Worm (Caenorhabditis elegans) whole organism, L1 larva: Measurements from ENCODE around the gene pigc-1.
A peak's percentile ranks its signal among the peaks of the same experiment; 100 is the strongest.
"Not testable (repeated sequence)": the region's sequence is repeated elsewhere in the genome, so short reads cannot be mapped to it uniquely, and the experiment has no call there.

ENCODE experiments used
- F16B12.6 ChIP-seq: fragments of 150-350 bp; optimal IDR thresholded peaks from 2 replicates; lab custom pipeline; 2014; ENCODE audit warnings: missing biosample characterization, missing genetic modification characterization
- alr-1 ChIP-seq: fragments of 200-800 bp; sonication (Bioruptor generic); optimal IDR thresholded peaks from 2 replicates; lab custom pipeline; 2018; ENCODE audit warnings: borderline replicate concordance, mild to moderate bottlenecking, missing genetic modification characterization, missing compliant biosample characterization
- aly-2 ChIP-seq: fragments of 150-350 bp; optimal IDR thresholded peaks from 2 replicates; lab custom pipeline; 2014; ENCODE audit warnings: missing biosample characterization, missing genetic modification characterization
- ceh-8 ChIP-seq: fragments of 200-800 bp; sonication (Bioruptor generic); optimal IDR thresholded peaks from 2 replicates; lab custom pipeline; 2018; ENCODE audit warnings: mild to moderate bottlenecking, missing genetic modification characterization, moderate library complexity, missing compliant biosample characterization
- ceh-82 ChIP-seq, 3 experiments: fragments of 150-350 bp in 1 of 3; sonication (generic microtip) in 2 of 3; optimal IDR thresholded peaks; 2 replicates each; lab custom pipeline; 2014 to 2017; ENCODE audit warnings: missing biosample characterization in 3 of 3, missing genetic modification characterization in 3 of 3
- ceh-88 ChIP-seq: fragments of 200-800 bp; sonication (Bioruptor generic); IDR thresholded peaks from 2 replicates; pipeline ENCODE4 v1.3.6; 2022; ENCODE audit warnings: missing genetic modification characterization, missing compliant biosample characterization
- ces-1 ChIP-seq: fragments of 150-350 bp; optimal IDR thresholded peaks from 2 replicates; lab custom pipeline; 2014; ENCODE audit warnings: missing biosample characterization, missing genetic modification reagents, missing genetic modification characterization
- dpl-1 ChIP-seq, 3 experiments: fragments of 150-350 bp in 2 of 3; sonication (generic microtip) in 1 of 3; optimal IDR thresholded peaks; 2 replicates each; lab custom pipeline; 2014 to 2017; ENCODE audit warnings: missing biosample characterization in 3 of 3, missing genetic modification characterization in 3 of 3, missing genetic modification reagents in 3 of 3
- dsc-1 ChIP-seq: sonication (generic microtip); optimal IDR thresholded peaks from 2 replicates; lab custom pipeline; 2016; ENCODE audit warnings: mild to moderate bottlenecking, missing genetic modification characterization, missing compliant biosample characterization
- efl-1 ChIP-seq, 4 experiments: fragments of 150-350 bp; optimal IDR thresholded peaks in 3 of 4; peaks in 1 of 4; 1 replicate in 1 of 4; 2 replicates in 3 of 4; lab custom pipeline; 2014; ENCODE audit warnings: missing biosample characterization in 2 of 4, missing genetic modification characterization in 2 of 4, missing genetic modification reagents in 2 of 4
- egl-27 ChIP-seq, 2 experiments: fragments of 150-350 bp in 1 of 2; sonication (generic microtip); optimal IDR thresholded peaks; 3 replicates each; lab custom pipeline; 2017 to 2018; ENCODE audit warnings: missing biosample characterization in 2 of 2, missing genetic modification characterization in 2 of 2, missing genetic modification reagents in 2 of 2
- elt-2 ChIP-seq: sonication (generic microtip); optimal IDR thresholded peaks from 2 replicates; lab custom pipeline; 2016; ENCODE audit warnings: missing genetic modification characterization, mild to moderate bottlenecking, inconsistent platforms, missing compliant biosample characterization, missing genetic modification reagents
- ets-5 ChIP-seq: fragments of 200-800 bp; sonication (Bioruptor generic); IDR thresholded peaks from 2 replicates; pipeline ENCODE4 v1.3.6; 2022; ENCODE audit warnings: missing genetic modification characterization, missing compliant biosample characterization
- hlh-17 ChIP-seq: fragments of 200-800 bp; sonication (Bioruptor generic); optimal IDR thresholded peaks from 2 replicates; lab custom pipeline; 2018; ENCODE audit warnings: missing genetic modification characterization, mild to moderate bottlenecking, missing compliant biosample characterization, moderate library complexity, borderline replicate concordance
- lin-14 ChIP-seq: fragments of 200-800 bp; sonication (Bioruptor generic); optimal IDR thresholded peaks from 2 replicates; lab custom pipeline; 2018; ENCODE audit warnings: mild to moderate bottlenecking, missing genetic modification characterization, moderate library complexity, missing compliant biosample characterization
- lin-15B ChIP-seq: fragments of 150-350 bp; sonication (generic microtip); optimal IDR thresholded peaks from 3 replicates; lab custom pipeline; 2014; ENCODE audit warnings: missing biosample characterization, missing genetic modification characterization
- lin-39 ChIP-seq: fragments of 150-350 bp; optimal IDR thresholded peaks from 2 replicates; lab custom pipeline; 2014; ENCODE audit warnings: missing biosample characterization, missing genetic modification reagents, missing genetic modification characterization
- lir-3 ChIP-seq: sonication (generic microtip); optimal IDR thresholded peaks from 2 replicates; lab custom pipeline; 2016; ENCODE audit warnings: mild to moderate bottlenecking, missing genetic modification characterization, moderate library complexity, missing compliant biosample characterization; ENCODE audit not compliant: poor library complexity
- mab-9 ChIP-seq: fragments of 200-800 bp; sonication (Bioruptor generic); IDR thresholded peaks from 2 replicates; pipeline ENCODE4 v1.3.6; 2022; ENCODE audit warnings: missing genetic modification reagents, missing genetic modification characterization, missing compliant biosample characterization
- mef-2 ChIP-seq: fragments of 150-350 bp; optimal IDR thresholded peaks from 2 replicates; lab custom pipeline; 2014; ENCODE audit warnings: missing biosample characterization, missing genetic modification characterization
- mep-1 ChIP-seq: fragments of 150-350 bp; optimal IDR thresholded peaks from 2 replicates; lab custom pipeline; 2014; ENCODE audit warnings: missing biosample characterization, missing genetic modification characterization
- nhr-20 ChIP-seq: sonication (generic microtip); optimal IDR thresholded peaks from 2 replicates; lab custom pipeline; 2016; ENCODE audit warnings: mild to moderate bottlenecking, missing genetic modification characterization, missing compliant biosample characterization
- nhr-237 ChIP-seq: fragments of 150-350 bp; optimal IDR thresholded peaks from 2 replicates; lab custom pipeline; 2014; ENCODE audit warnings: missing biosample characterization, missing genetic modification characterization
- nhr-47 ChIP-seq: sonication (generic microtip); optimal IDR thresholded peaks from 2 replicates; lab custom pipeline; 2016; ENCODE audit warnings: mild to moderate bottlenecking, missing genetic modification characterization, moderate library complexity, missing compliant biosample characterization
- nhr-77 ChIP-seq: fragments of 150-350 bp; optimal IDR thresholded peaks from 2 replicates; lab custom pipeline; 2014; ENCODE audit warnings: missing biosample characterization, missing genetic modification characterization
- sox-4 ChIP-seq: sonication (generic microtip); optimal IDR thresholded peaks from 2 replicates; lab custom pipeline; 2016; ENCODE audit warnings: missing genetic modification characterization, missing compliant biosample characterization
- sup-37 ChIP-seq: fragments of 200-800 bp; sonication (Bioruptor generic); optimal IDR thresholded peaks from 2 replicates; lab custom pipeline; 2018; ENCODE audit warnings: mild to moderate bottlenecking, missing genetic modification characterization, missing compliant biosample characterization
- swsn-7 ChIP-seq: sonication (generic microtip); optimal IDR thresholded peaks from 2 replicates; lab custom pipeline; 2016; ENCODE audit warnings: missing genetic modification characterization, missing compliant biosample characterization
- tlp-1 ChIP-seq: fragments of 150-350 bp; optimal IDR thresholded peaks from 2 replicates; lab custom pipeline; 2014; ENCODE audit warnings: missing biosample characterization, missing genetic modification characterization
- unc-130 ChIP-seq: fragments of 150-350 bp; optimal IDR thresholded peaks from 2 replicates; lab custom pipeline; 2017; ENCODE audit warnings: missing biosample characterization, missing genetic modification characterization, inconsistent platforms
- unc-30 ChIP-seq: sonication (generic microtip); optimal IDR thresholded peaks from 2 replicates; lab custom pipeline; 2017; ENCODE audit warnings: missing biosample characterization, missing genetic modification characterization
- vab-15 ChIP-seq: sonication (generic microtip); optimal IDR thresholded peaks from 2 replicates; lab custom pipeline; 2017; ENCODE audit warnings: missing genotype, mild to moderate bottlenecking, missing genetic modification characterization, missing compliant biosample characterization
- zag-1 ChIP-seq: fragments of 150-350 bp; optimal IDR thresholded peaks from 2 replicates; lab custom pipeline; 2014; ENCODE audit warnings: missing biosample characterization, missing genetic modification characterization
- ztf-11 ChIP-seq, 2 experiments: sonication (generic microtip); optimal IDR thresholded peaks; 2 replicates each; lab custom pipeline; 2016 to 2017; ENCODE audit warnings: missing genetic modification characterization in 2 of 2, missing biosample characterization in 1 of 2, missing compliant biosample characterization in 1 of 2
- ztf-4 ChIP-seq: fragments of 150-350 bp; optimal IDR thresholded peaks from 2 replicates; lab custom pipeline; 2014; ENCODE audit warnings: missing biosample characterization, missing genetic modification characterization

pigc-1 gene

DNA sequence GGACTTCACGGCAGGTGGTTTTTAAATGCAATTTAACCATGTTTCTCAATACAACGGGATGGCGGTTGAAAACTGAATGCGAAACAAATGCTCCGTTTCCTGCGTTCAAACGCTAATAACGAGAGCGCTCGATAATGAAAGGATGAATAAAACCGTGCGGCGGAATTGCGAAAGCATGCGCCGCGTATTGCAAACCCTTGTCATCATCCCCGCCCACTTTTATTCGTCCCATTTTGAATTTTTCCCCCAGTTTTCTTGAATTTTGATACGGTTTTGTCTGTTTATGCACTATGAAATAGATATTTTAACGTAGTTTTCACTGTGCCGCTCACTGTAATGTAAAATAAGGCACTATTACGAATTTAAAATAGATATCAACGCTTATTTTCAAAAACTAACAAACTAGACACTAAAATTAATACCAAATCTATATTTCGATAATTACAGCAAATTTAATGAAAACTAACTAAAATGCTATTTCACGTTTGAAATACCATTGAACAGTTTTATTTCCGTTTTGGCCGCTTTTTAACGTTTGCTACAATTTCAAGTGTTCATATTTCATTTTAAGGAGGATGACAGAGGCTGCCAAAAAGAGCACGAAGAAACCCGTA lies 26.8 kb downstream of the pigc-1 start, which contains the start of the genes F49C12.9 and rpn-7 (continued):
- TF ChIP-seq vab-15 (tag; lab: Kevin White, UChicago) (no peak), elt-2 (tag; lab: Kevin White, UChicago) (peak; percentile 4), nhr-47 (peak; percentile 37), ces-1 (GFP tag; lab: Kevin White, UChicago) (no peak), ceh-82 (tag; optimal IDR thresholded peaks at IDR 0.05; lab: Kevin White, UChicago) (peak in 2 of 3 experiments; percentile 19 to 41), ets-5 (GFP tag; lab: Robert Waterston, UW) (no peak), nhr-20 (tag; lab: Kevin White, UChicago) (peak; percentile 30), lin-14 (GFP tag; lab: Kevin White, UChicago) (no peak), aly-2 (tag; lab: Kevin White, UChicago) (no peak), mef-2 (tag; lab: Kevin White, UChicago) (no peak), nhr-77 (tag; lab: Kevin White, UChicago) (no peak), ceh-88 (GFP tag; lab: Robert Waterston, UW) (no peak), dsc-1 (tag; lab: Kevin White, UChicago) (peak; percentile 7), sox-4 (no peak), zag-1 (tag; lab: Kevin White, UChicago) (no peak), F16B12.6 (tag; lab: Kevin White, UChicago) (no peak), lin-15B (no peak), egl-27 (tag; optimal IDR thresholded peaks at IDR 0.05; lab: Kevin White, UChicago) (no peak), alr-1 (no peak), tlp-1 (no peak), unc-130 (tag; lab: Kevin White, UChicago) (peak; percentile 61), ztf-4 (tag; lab: Kevin White, UChicago) (no peak), mab-9 (no peak), hlh-17 (GFP tag; lab: Kevin White, UChicago) (no peak), unc-30 (tag; lab: Kevin White, UChicago) (no peak), dpl-1 (GFP tag; optimal IDR thresholded peaks at IDR 0.05; lab: Kevin White, UChicago) (peak; percentile 11 to 48 (median 47)), ztf-11 (tag; optimal IDR thresholded peaks at IDR 0.05; lab: Kevin White, UChicago) (no peak), ceh-8 (GFP tag; lab: Kevin White, UChicago) (no peak), sup-37 (GFP tag; lab: Kevin White, UChicago) (no peak), swsn-7 (tag; lab: Kevin White, UChicago) (peak; percentile 37), nhr-237 (tag; lab: Kevin White, UChicago) (no peak)

- not testable (repeated sequence) for TF ChIP-seq mep-1 (tag; lab: Kevin White, UChicago); dpl-1 (GFP tag; optimal IDR thresholded peaks at IDR 0.05; lab: Kevin White, UChicago); lir-3
These were observed 30.1 kb downstream of the pigc-1 start, which contains the start of gene F49C12.7 for ce11 chrIV:9312827-9313226. F49C12.7 (minus strand) TSS chrIV:9312927.

- TF ChIP-seq nhr-20 (tag; lab: Kevin White, UChicago) = peak; percentile 7
- no peak for TF ChIP-seq efl-1 (optimal IDR thresholded peaks at IDR 0.05; lab: Kevin White, UChicago)
- TF ChIP-seq efl-1 (GFP tag; optimal IDR thresholded peaks at IDR 0.05 in 1 of 2; lab: Kevin White, UChicago) = peak in 1 of 2 experiments; percentile 75
- peak; percentile 90 for TF ChIP-seq elt-2 (tag; lab: Kevin White, UChicago)
- TF ChIP-seq lin-39 = no peak
These were observed 31.9 kb downstream of the pigc-1 start for ce11 chrIV:9310935-9311566.
